Worm (Caenorhabditis elegans): ENCODE measurements around the gene K02D10.1.

DNA sequence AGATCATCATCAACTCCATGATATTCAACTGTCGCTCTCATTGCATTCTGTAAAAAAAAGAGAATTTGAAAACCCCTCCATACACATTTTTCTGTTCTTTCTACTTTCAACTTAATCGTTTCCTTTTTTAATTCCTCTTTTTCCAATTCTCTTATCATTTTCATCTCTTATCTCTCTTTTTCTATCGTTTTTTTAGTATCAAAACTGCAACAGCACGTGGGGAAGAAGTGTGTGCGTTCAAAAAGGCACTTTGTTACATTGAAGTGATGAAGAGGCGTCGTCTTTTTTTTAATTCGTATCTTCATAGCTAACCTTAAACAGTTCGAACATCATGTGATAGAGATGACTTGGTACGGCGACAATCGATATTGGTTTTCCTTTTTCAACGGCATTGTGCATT, 30.2 kb upstream of the K02D10.1 start:
- TF ChIP-seq sptf-1 (tag; optimal IDR thresholded peaks at IDR 0.05) (no peak), nhr-12 (tag; optimal IDR thresholded peaks at IDR 0.05) (no peak), ceh-83 (GFP tag; optimal IDR thresholded peaks at IDR 0.05) (no peak), snpc-4 (tag; optimal IDR thresholded peaks at IDR 0.05) (no peak), ces-1 (GFP tag; optimal IDR thresholded peaks at IDR 0.05) (no peak), ham-2 (GFP tag; optimal IDR thresholded peaks at IDR 0.05) (no peak), unc-62 (GFP tag; optimal IDR thresholded peaks at IDR 0.05) (no peak), nhr-28 (tag; optimal IDR thresholded peaks at IDR 0.05) (no peak), lin-13 (tag; optimal IDR thresholded peaks at IDR 0.05) (no peak), elt-3 (tag; optimal IDR thresholded peaks at IDR 0.05) (no peak)

Measured in whole organism, mixed stage, embryonic.